Worm (Caenorhabditis elegans) whole organism, L3 larva: ENCODE data around the gene clec-228.

ENCODE experiments used
- ama-1 ChIP-seq: fragments of 150-350 bp; optimal IDR thresholded peaks from 2 replicates; lab custom pipeline; 2018
- ceh-16 ChIP-seq: sonication (generic microtip); optimal IDR thresholded peaks from 2 replicates; lab custom pipeline; 2017; ENCODE audit warnings: missing biosample characterization, missing genetic modification characterization
- ceh-9 ChIP-seq: sonication (generic microtip); optimal IDR thresholded peaks from 2 replicates; lab custom pipeline; 2018; ENCODE audit warnings: missing biosample characterization, missing genetic modification characterization
- daf-12 ChIP-seq: fragments of 150-350 bp; optimal IDR thresholded peaks from 2 replicates; lab custom pipeline; 2014; ENCODE audit warnings: missing biosample characterization, missing genetic modification reagents, missing genetic modification characterization
- elt-1 ChIP-seq: fragments of 150-350 bp; optimal IDR thresholded peaks from 2 replicates; lab custom pipeline; 2014; ENCODE audit warnings: missing biosample characterization, missing genetic modification characterization
- nhr-23 ChIP-seq: fragments of 150-350 bp; optimal IDR thresholded peaks from 2 replicates; lab custom pipeline; 2014; ENCODE audit warnings: missing biosample characterization, missing genetic modification reagents, missing genetic modification characterization
- nhr-28 ChIP-seq: fragments of 150-350 bp; optimal IDR thresholded peaks from 2 replicates; lab custom pipeline; 2014; ENCODE audit warnings: missing biosample characterization, missing genetic modification characterization
- snpc-4 ChIP-seq: fragments of 150-350 bp; optimal IDR thresholded peaks from 2 replicates; lab custom pipeline; 2014; ENCODE audit warnings: missing biosample characterization, missing genetic modification characterization

- TF ChIP-seq daf-12, result no peak
- TF ChIP-seq ama-1 (lab: Kevin White, UChicago), result no peak
- no peak for TF ChIP-seq ceh-9
- no peak for TF ChIP-seq snpc-4
- TF ChIP-seq ceh-16, result no peak
- no peak for TF ChIP-seq elt-1 (tag; lab: Kevin White, UChicago)
- no peak for TF ChIP-seq nhr-28
- no peak for TF ChIP-seq nhr-23 (tag; lab: Kevin White, UChicago)
These were observed 23.3 kb downstream of the clec-228 start, which contains the start of the genes srt-22 and nhr-246 for ce11 chrV:15315827-15316527.
